Worm (Caenorhabditis elegans) whole organism, mixed stage, embryonic: ENCODE measurements around the gene chil-25.

Experiments used
- M03D4.4 ChIP-seq: sonication (generic microtip); optimal IDR thresholded peaks from 2 replicates; lab custom pipeline; 2017; ENCODE audit warnings: mild to moderate bottlenecking, missing genetic modification characterization, missing compliant biosample characterization
- bed-3 ChIP-seq: fragments of 200-800 bp; sonication (Bioruptor generic); optimal IDR thresholded peaks from 3 replicates; lab custom pipeline; 2018; ENCODE audit warnings: mild to moderate bottlenecking, missing genetic modification characterization, moderate library complexity, missing compliant biosample characterization
- ceh-39 ChIP-seq: fragments of 150-350 bp; optimal IDR thresholded peaks from 2 replicates; lab custom pipeline; 2014; ENCODE audit warnings: missing biosample characterization, missing genetic modification characterization
- mab-5 ChIP-seq: fragments of 150-350 bp; optimal IDR thresholded peaks from 2 replicates; lab custom pipeline; 2014; ENCODE audit warnings: missing biosample characterization, missing genetic modification characterization
- mep-1 ChIP-seq: fragments of 150-350 bp; optimal IDR thresholded peaks from 2 replicates; lab custom pipeline; 2017; ENCODE audit warnings: missing biosample characterization, missing genetic modification reagents, missing genetic modification characterization, inconsistent platforms
- nhr-237 ChIP-seq: fragments of 150-350 bp; optimal IDR thresholded peaks from 2 replicates; lab custom pipeline; 2014; ENCODE audit warnings: missing biosample characterization, missing genetic modification characterization
- snpc-4 ChIP-seq: fragments of 150-350 bp; optimal IDR thresholded peaks from 2 replicates; lab custom pipeline; 2014; ENCODE audit warnings: missing biosample characterization, missing genetic modification characterization
- tbx-8 ChIP-seq: fragments of 200-800 bp; sonication (Bioruptor generic); optimal IDR thresholded peaks from 2 replicates; lab custom pipeline; 2018; ENCODE audit warnings: mild to moderate bottlenecking, missing genetic modification characterization, moderate library complexity, missing compliant biosample characterization
- unc-120 ChIP-seq: sonication (generic microtip); optimal IDR thresholded peaks from 2 replicates; lab custom pipeline; 2017; ENCODE audit warnings: missing genetic modification characterization, missing compliant biosample characterization; ENCODE audit not compliant: poor library complexity, severe bottlenecking
- unc-62 ChIP-seq: fragments of 150-350 bp; optimal IDR thresholded peaks from 2 replicates; lab custom pipeline; 2014; ENCODE audit warnings: missing biosample characterization, missing genetic modification reagents, missing genetic modification characterization
- ztf-11 ChIP-seq: fragments of 150-350 bp; optimal IDR thresholded peaks from 2 replicates; lab custom pipeline; 2014; ENCODE audit warnings: missing biosample characterization, missing genetic modification characterization

DNA sequence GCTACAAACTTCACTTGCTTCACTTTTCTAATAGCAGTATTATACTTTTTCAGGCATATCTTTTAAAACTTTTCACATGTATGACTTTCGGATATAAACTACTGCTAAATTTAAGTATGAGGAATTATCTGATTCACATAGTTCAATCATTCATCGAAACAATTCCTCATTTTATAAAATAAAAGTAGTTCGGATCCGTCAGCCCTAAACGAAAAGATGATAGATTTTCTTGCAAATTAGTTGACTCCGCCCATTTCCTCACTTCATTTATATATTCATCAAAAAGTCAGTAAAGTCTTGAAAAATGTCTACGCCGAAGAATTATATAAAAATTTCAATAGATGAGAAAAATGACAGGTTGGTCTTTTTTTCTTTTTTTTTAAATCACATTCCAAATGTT lies 3.3 kb upstream of the chil-25 start, which contains the start of gene chil-27:
- TF ChIP-seq ztf-11 (no peak), tbx-8 (no peak), mep-1 (no peak), unc-120 (tag; lab: Kevin White, UChicago) (no peak), nhr-237 (tag; lab: Kevin White, UChicago) (no peak), bed-3 (GFP tag; lab: Kevin White, UChicago) (no peak), unc-62 (no peak), snpc-4 (tag; lab: Kevin White, UChicago) (no peak), mab-5 (tag; lab: Kevin White, UChicago) (no peak), M03D4.4 (tag; lab: Kevin White, UChicago) (no peak), ceh-39 (no peak)
